Worm (Caenorhabditis elegans): ENCODE measurements around the gene sre-16.

DNA sequence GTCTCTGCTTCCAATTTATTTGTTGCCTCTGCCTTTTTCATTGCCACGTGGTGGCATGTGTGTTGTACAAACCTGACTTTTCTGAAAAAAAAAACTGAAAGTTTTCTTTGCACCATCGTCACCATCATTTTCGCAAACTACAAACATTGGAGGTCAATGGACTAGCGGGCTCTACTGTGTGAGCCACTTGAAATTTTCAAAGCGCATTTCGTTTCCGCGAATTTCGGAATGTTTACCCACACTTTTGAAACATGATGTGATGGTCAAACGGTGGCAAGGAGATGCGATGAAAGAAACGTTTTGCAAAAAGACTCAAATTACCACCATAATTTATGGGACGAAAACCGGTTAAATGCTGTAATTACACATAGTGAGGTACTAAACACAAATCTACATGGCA, 28.0 kb downstream of the sre-16 start:
- TF ChIP-seq W03F9.2 (tag; optimal IDR thresholded peaks at IDR 0.05) (no peak), him-1 (tag; optimal IDR thresholded peaks at IDR 0.05) (no peak)

All from whole organism, L4/young adult.